Fruit fly (Drosophila melanogaster): ENCODE measurements around the gene CG13473.

The CG13473 gene

DNA sequence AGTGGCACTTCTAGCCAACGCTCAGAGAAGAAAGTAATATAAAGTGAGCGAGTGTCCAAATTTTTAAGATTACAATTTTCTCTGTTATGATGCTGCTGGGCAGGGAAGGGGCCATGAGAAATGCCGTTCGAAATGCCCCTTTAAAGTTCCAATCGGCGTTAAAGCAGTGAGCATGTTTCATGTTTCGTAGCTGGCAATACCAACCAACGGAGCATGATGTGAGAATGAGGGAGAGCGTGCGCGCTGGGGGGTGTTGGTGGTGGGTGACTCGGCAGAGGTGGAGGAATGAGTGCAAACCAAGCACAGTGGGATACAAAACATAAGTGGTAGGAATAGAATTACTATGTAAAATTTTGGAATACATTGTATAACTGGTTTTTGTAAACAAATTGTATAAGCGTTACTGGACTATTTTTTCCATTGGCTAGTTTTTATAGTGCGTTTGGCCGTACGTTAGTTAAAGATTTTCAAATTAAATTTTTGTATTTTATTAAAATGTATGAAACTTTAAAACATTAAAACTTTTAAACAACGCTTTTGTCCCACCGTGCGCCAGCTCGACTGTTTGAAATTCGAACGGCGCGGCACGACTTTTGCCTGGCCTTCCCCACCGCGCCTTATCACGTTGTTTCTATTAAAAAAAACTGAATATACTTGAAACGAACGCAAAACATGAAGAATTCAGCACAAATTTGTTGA is 30.7 kb downstream of the CG13473 start:
- TF ChIP-seq dmrt11E (tag; optimal IDR thresholded peaks at IDR 0.05) (peak; percentile 100), jing (GFP tag; optimal IDR thresholded peaks at IDR 0.05) (peak; percentile 99), ap (GFP tag; IDR thresholded peaks at IDR 0.05) (peak; percentile 98), schlank (tag; optimal IDR thresholded peaks at IDR 0.05) (peak; percentile 99), CrebB (tag; optimal IDR thresholded peaks at IDR 0.05) (peak; percentile 99), CG34422 (GFP tag; IDR thresholded peaks at IDR 0.05) (peak; percentile 99), CG12299 (tag; optimal IDR thresholded peaks at IDR 0.05) (peak; percentile 100), CG30403 (GFP tag; optimal IDR thresholded peaks at IDR 0.05) (peak; percentile 100), CG2875 (GFP tag; optimal IDR thresholded peaks at IDR 0.05) (peak; percentile 100), z (GFP tag; IDR thresholded peaks at IDR 0.05) (peak; percentile 94), emc (GFP tag; optimal IDR thresholded peaks at IDR 0.05) (peak; percentile 99), twi (tag; optimal IDR thresholded peaks at IDR 0.05) (peak; percentile 99), CG18764 (GFP tag; optimal IDR thresholded peaks at IDR 0.05) (peak; percentile 99), Fer1 (GFP tag; optimal IDR thresholded peaks at IDR 0.05) (peak; percentile 100), ken (GFP tag; IDR thresholded peaks at IDR 0.05) (peak; percentile 99), Eip74EF (GFP tag; optimal IDR thresholded peaks at IDR 0.05) (peak in 1 of 2 experiments; percentile 100), CG2120 (GFP tag; optimal IDR thresholded peaks at IDR 0.05) (peak; percentile 100), lmd (GFP tag; IDR thresholded peaks at IDR 0.05) (peak; percentile 100), CG9215 (GFP tag; IDR thresholded peaks at IDR 0.05) (peak; percentile 99), NC2β (GFP tag; optimal IDR thresholded peaks at IDR 0.05) (peak; percentile 99), usp (GFP tag; optimal IDR thresholded peaks at IDR 0.05) (no peak), nerfin-2 (GFP tag; IDR thresholded peaks at IDR 0.05; ENCODE audit: partially characterized antibody) (peak; percentile 46; the same call in 1 of the 2 replicates), dpn (GFP tag; optimal IDR thresholded peaks at IDR 0.05) (peak; percentile 99 to 100), hth (optimal IDR thresholded peaks at IDR 0.05) (no peak), Sin3A (optimal IDR thresholded peaks at IDR 0.05) (no peak), CG2678 (tag; optimal IDR thresholded peaks at IDR 0.05) (peak; percentile 100), lab (GFP tag; optimal IDR thresholded peaks at IDR 0.05) (peak; percentile 100), az2 (GFP tag; optimal IDR thresholded peaks at IDR 0.05) (peak; percentile 99), grau (tag; optimal IDR thresholded peaks at IDR 0.05) (peak; percentile 100), Bteb2 (GFP tag; optimal IDR thresholded peaks at IDR 0.05) (peak; percentile 99), cato (GFP tag; optimal IDR thresholded peaks at IDR 0.05; ENCODE audit: borderline replicate concordance) (peak; percentile 99), fd64A (GFP tag; optimal IDR thresholded peaks at IDR 0.05) (peak; percentile 98), CG3726 (GFP tag; IDR thresholded peaks at IDR 0.05) (peak; percentile 99), CG11456 (GFP tag; IDR thresholded peaks at IDR 0.05) (peak; percentile 99), H2.0 (GFP tag; IDR thresholded peaks at IDR 0.05) (peak; percentile 99), pan (optimal IDR thresholded peaks at IDR 0.05) (no peak), pan (GFP tag; optimal IDR thresholded peaks at IDR 0.05 in 1 of 2, IDR thresholded peaks at IDR 0.05 in 1 of 2) (peak in 1 of 2 experiments; percentile 99), chinmo (GFP tag; IDR thresholded peaks at IDR 0.05; ENCODE audit: partially characterized antibody) (peak; percentile 89; the same call in 3 of the 4 replicates), Side (GFP tag; optimal IDR thresholded peaks at IDR 0.05) (peak; percentile 99), pzg (GFP tag; optimal IDR thresholded peaks at IDR 0.05) (peak; percentile 44), CG7987 (GFP tag; optimal IDR thresholded peaks at IDR 0.05) (peak; percentile 98), Kr (GFP tag; optimal IDR thresholded peaks at IDR 0.05) (peak; percentile 94), trem (tag; optimal IDR thresholded peaks at IDR 0.05) (peak; percentile 98), Hmx (GFP tag; optimal IDR thresholded peaks at IDR 0.05) (peak; percentile 98), Stat92E (GFP tag; optimal IDR thresholded peaks at IDR 0.05) (peak in 1 of 3 experiments; percentile 99), her (GFP tag; optimal IDR thresholded peaks at IDR 0.05) (peak; percentile 96), cwo (GFP tag; optimal IDR thresholded peaks at IDR 0.05) (peak; percentile 100), Antp (GFP tag; optimal IDR thresholded peaks at IDR 0.05) (peak; percentile 98), H15 (GFP tag; IDR thresholded peaks at IDR 0.05) (peak; percentile 99)
